1 fruit fly cellular context compared by ENCODE assay signal in genomic region chr3R:21835388-21836200, dm6.
TF ChIP-seq lines count a peak whose summit lies in the region.

No protein-coding gene starts in this region.

TF ChIP-seq in whole organism, embryonic, 481 proteins besides CTCF, POLR2A, EP300 and RAD21 (continued from another document):
- peak; percentile 46; the same call in 2 of the 3 replicates for TF ChIP-seq row (GFP tag; IDR thresholded peaks at IDR 0.05; lab: Robert Waterston, UW)
- peak; percentile 14 for TF ChIP-seq nmo (GFP tag; optimal IDR thresholded peaks at IDR 0.05; lab: Kevin White, UChicago)
- no peak for TF ChIP-seq CG12236 (GFP tag; optimal IDR thresholded peaks at IDR 0.05; lab: Kevin White, UChicago)
- TF ChIP-seq sd (tag; optimal IDR thresholded peaks at IDR 0.05; lab: Kevin White, UChicago), result peak; percentile 35
- TF ChIP-seq sr (GFP tag; IDR thresholded peaks at IDR 0.05; lab: Robert Waterston, UW), result peak; percentile 64; the same call in 1 of the 3 replicates
- TF ChIP-seq CG17359 (tag; optimal IDR thresholded peaks at IDR 0.05; lab: Kevin White, UChicago), result peak; percentile 2
- no peak for TF ChIP-seq lmd (GFP tag; IDR thresholded peaks at IDR 0.05; lab: Robert Waterston, UW)
- TF ChIP-seq CG34376 (GFP tag; optimal IDR thresholded peaks at IDR 0.05; lab: Kevin White, UChicago), result no peak
- peak in 1 of 3 experiments; percentile 63 for TF ChIP-seq lola (GFP tag; optimal IDR thresholded peaks at IDR 0.05; lab: Kevin White, UChicago)
- peak; percentile 14 for TF ChIP-seq CG10209 (GFP tag; optimal IDR thresholded peaks at IDR 0.05; lab: Kevin White, UChicago)
- TF ChIP-seq CG11695 (GFP tag; IDR thresholded peaks at IDR 0.05; lab: Robert Waterston, UW), result 0 out of 3 replicates have a peak, but pooled peaks have one; percentile 6
- TF ChIP-seq D19B (GFP tag; optimal IDR thresholded peaks at IDR 0.05; lab: Kevin White, UChicago), result peak; percentile 48
- peak; percentile 12 for TF ChIP-seq dmrt99B (tag; optimal IDR thresholded peaks at IDR 0.05; lab: Kevin White, UChicago)
- peak; percentile 7 for TF ChIP-seq CG13894 (tag; optimal IDR thresholded peaks at IDR 0.05; lab: Kevin White, UChicago)
- TF ChIP-seq CG1602 (GFP tag; optimal IDR thresholded peaks at IDR 0.05; lab: Kevin White, UChicago), result peak; percentile 11
- TF ChIP-seq cwo (GFP tag; optimal IDR thresholded peaks at IDR 0.05; lab: Kevin White, UChicago), result peak; percentile 88
- TF ChIP-seq CG9727 (GFP tag; optimal IDR thresholded peaks at IDR 0.05; lab: Kevin White, UChicago), result peak; percentile 59
- peak; percentile 11 for TF ChIP-seq CG14710 (tag; optimal IDR thresholded peaks at IDR 0.05; lab: Kevin White, UChicago)
- TF ChIP-seq luna (GFP tag; optimal IDR thresholded peaks at IDR 0.05; lab: Kevin White, UChicago), result no peak
- TF ChIP-seq Deaf1 (tag; optimal IDR thresholded peaks at IDR 0.05; lab: Kevin White, UChicago), result peak; percentile 32
- peak; percentile 75 for TF ChIP-seq crol (GFP tag; IDR thresholded peaks at IDR 0.05; lab: Robert Waterston, UW)
- TF ChIP-seq CG2875 (GFP tag; optimal IDR thresholded peaks at IDR 0.05; lab: Kevin White, UChicago), result no peak
- peak; percentile 10 for TF ChIP-seq Xrp1 (GFP tag; IDR thresholded peaks at IDR 0.05; lab: Robert Waterston, UW)
- no peak for TF ChIP-seq CG9437 (GFP tag; optimal IDR thresholded peaks at IDR 0.05; lab: Kevin White, UChicago)
- no peak for TF ChIP-seq prd (optimal IDR thresholded peaks at IDR 0.05; lab: Kevin White, UChicago)
- no peak for TF ChIP-seq prd (GFP tag; IDR thresholded peaks at IDR 0.05; lab: Robert Waterston, UW)
- no peak for TF ChIP-seq CG9876 (GFP tag; optimal IDR thresholded peaks at IDR 0.05; lab: Kevin White, UChicago)
- no peak for TF ChIP-seq sc (optimal IDR thresholded peaks at IDR 0.05; lab: Kevin White, UChicago)
- TF ChIP-seq sc (GFP tag; optimal IDR thresholded peaks at IDR 0.05; lab: Kevin White, UChicago), result peak; percentile 16
- TF ChIP-seq Med (GFP tag; lab: Kevin White, UChicago), result peak; percentile 30
- TF ChIP-seq gem (tag; optimal IDR thresholded peaks at IDR 0.05; lab: Kevin White, UChicago), result peak; percentile 24
- TF ChIP-seq twi (tag; optimal IDR thresholded peaks at IDR 0.05; lab: Kevin White, UChicago), result peak; percentile 33
- TF ChIP-seq NK7.1 (GFP tag; optimal IDR thresholded peaks at IDR 0.05; lab: Kevin White, UChicago), result no peak
- peak; percentile 32; the same call in 1 of the 3 replicates for TF ChIP-seq CG14860 (GFP tag; IDR thresholded peaks at IDR 0.05; lab: Robert Waterston, UW; ENCODE audit: partially characterized antibody)
- no peak for TF ChIP-seq Optix (GFP tag; IDR thresholded peaks at IDR 0.05; lab: Robert Waterston, UW)
- no peak for TF ChIP-seq ATbp (GFP tag; optimal IDR thresholded peaks at IDR 0.05; lab: Kevin White, UChicago)
- peak; percentile 12; the same call in 1 of the 2 replicates for TF ChIP-seq vvl (GFP tag; IDR thresholded peaks at IDR 0.05; lab: Robert Waterston, UW)
- TF ChIP-seq Blimp-1 (GFP tag; optimal IDR thresholded peaks at IDR 0.05; lab: Kevin White, UChicago), result peak; percentile 85
- TF ChIP-seq ftz-f1 (GFP tag; optimal IDR thresholded peaks at IDR 0.05; lab: Kevin White, UChicago), result peak; percentile 39
- peak; percentile 5 for TF ChIP-seq CG7556 (GFP tag; optimal IDR thresholded peaks at IDR 0.05; lab: Kevin White, UChicago)
- TF ChIP-seq dmrt11E (tag; optimal IDR thresholded peaks at IDR 0.05; lab: Kevin White, UChicago), result peak; percentile 65
- TF ChIP-seq sens (GFP tag; lab: Kevin White, UChicago), result peak; percentile 91
- peak in 1 of 2 experiments; percentile 39 for TF ChIP-seq chif (GFP tag; optimal IDR thresholded peaks at IDR 0.05; lab: Kevin White, UChicago)
- TF ChIP-seq CG12219 (GFP tag; optimal IDR thresholded peaks at IDR 0.05; lab: Kevin White, UChicago), result peak; percentile 9
- TF ChIP-seq klu (GFP tag; IDR thresholded peaks at IDR 0.05; lab: Robert Waterston, UW), result 0 out of 2 replicates have a peak, but pooled peaks have one; percentile 31
- TF ChIP-seq CG33557 (GFP tag; optimal IDR thresholded peaks at IDR 0.05; lab: Kevin White, UChicago), result peak; percentile 75
- peak; percentile 18 for TF ChIP-seq Spps (tag; optimal IDR thresholded peaks at IDR 0.05; lab: Kevin White, UChicago)
- no peak for TF ChIP-seq bigmax (GFP tag; optimal IDR thresholded peaks at IDR 0.05; lab: Kevin White, UChicago)
- 0 out of 3 replicates have a peak, but pooled peaks have one; percentile 35 for TF ChIP-seq zfh1 (GFP tag; IDR thresholded peaks at IDR 0.05; lab: Robert Waterston, UW)
- peak; percentile 9 for TF ChIP-seq kni (GFP tag; optimal IDR thresholded peaks at IDR 0.05; lab: Kevin White, UChicago)
- 0 out of 3 replicates have a peak, but pooled peaks have one; percentile 46 for TF ChIP-seq so (GFP tag; IDR thresholded peaks at IDR 0.05; lab: Robert Waterston, UW)
- TF ChIP-seq CG6175 (GFP tag; IDR thresholded peaks at IDR 0.05; lab: Robert Waterston, UW), result no peak
- no peak for TF ChIP-seq CG3163 (GFP tag; optimal IDR thresholded peaks at IDR 0.05; lab: Kevin White, UChicago)
- 0 out of 2 replicates have a peak, but pooled peaks have one; percentile 40 for TF ChIP-seq rib (GFP tag; IDR thresholded peaks at IDR 0.05; lab: Robert Waterston, UW)
- peak in 1 of 2 experiments; percentile 88 for TF ChIP-seq Hr78 (GFP tag; optimal IDR thresholded peaks at IDR 0.05; lab: Kevin White, UChicago)
- TF ChIP-seq HLH4C (GFP tag; IDR thresholded peaks at IDR 0.05; lab: Robert Waterston, UW; ENCODE audit: partially characterized antibody), result peak; percentile 56; the same call in 2 of the 3 replicates
- TF ChIP-seq CG15073 (GFP tag; optimal IDR thresholded peaks at IDR 0.05; lab: Kevin White, UChicago), result no peak
- 0 out of 3 replicates have a peak, but pooled peaks have one; percentile 8 for TF ChIP-seq ci (GFP tag; IDR thresholded peaks at IDR 0.05; lab: Robert Waterston, UW)
- TF ChIP-seq sug (tag; optimal IDR thresholded peaks at IDR 0.05; lab: Kevin White, UChicago), result peak; percentile 72
- TF ChIP-seq lov (optimal IDR thresholded peaks at IDR 0.05; lab: Kevin White, UChicago), result no peak
- 0 out of 3 replicates have a peak, but pooled peaks have one; percentile 32 for TF ChIP-seq lov (GFP tag; IDR thresholded peaks at IDR 0.05; lab: Robert Waterston, UW)
- TF ChIP-seq CG2199 (GFP tag; IDR thresholded peaks at IDR 0.05; lab: Robert Waterston, UW), result no peak
- peak; percentile 39 for TF ChIP-seq odd (GFP tag; optimal IDR thresholded peaks at IDR 0.05; lab: Kevin White, UChicago)
- no peak for TF ChIP-seq CG7745 (tag; optimal IDR thresholded peaks at IDR 0.05; lab: Kevin White, UChicago)
- TF ChIP-seq ara (GFP tag; IDR thresholded peaks at IDR 0.05; lab: Robert Waterston, UW), result no peak
- no peak for TF ChIP-seq ham (GFP tag; IDR thresholded peaks at IDR 0.05; lab: Robert Waterston, UW)
- TF ChIP-seq ind (GFP tag; optimal IDR thresholded peaks at IDR 0.05; lab: Kevin White, UChicago), result no peak
- no peak for TF ChIP-seq CG8281 (tag; optimal IDR thresholded peaks at IDR 0.05; lab: Kevin White, UChicago)
- peak; percentile 34 for TF ChIP-seq CG15696 (tag; optimal IDR thresholded peaks at IDR 0.05; lab: Kevin White, UChicago)
- peak; percentile 0 for TF ChIP-seq CG2678 (tag; optimal IDR thresholded peaks at IDR 0.05; lab: Kevin White, UChicago)
- peak; percentile 48 for TF ChIP-seq CG2202 (tag; optimal IDR thresholded peaks at IDR 0.05; lab: Kevin White, UChicago)
- no peak for TF ChIP-seq CG14050 (GFP tag; IDR thresholded peaks at IDR 0.05; lab: Robert Waterston, UW)
- peak in 1 of 2 experiments; percentile 56 for TF ChIP-seq pan (optimal IDR thresholded peaks at IDR 0.05; lab: Kevin White, UChicago)
- TF ChIP-seq pan (GFP tag; optimal IDR thresholded peaks at IDR 0.05 in 1 of 2, IDR thresholded peaks at IDR 0.05 in 1 of 2), result no peak
- TF ChIP-seq CG10147 (GFP tag; optimal IDR thresholded peaks at IDR 0.05; lab: Kevin White, UChicago), result no peak
- TF ChIP-seq CG8388 (GFP tag; optimal IDR thresholded peaks at IDR 0.05; lab: Kevin White, UChicago), result peak; percentile 1
- TF ChIP-seq CG3407 (GFP tag; optimal IDR thresholded peaks at IDR 0.05; lab: Kevin White, UChicago), result peak; percentile 7
- TF ChIP-seq fd64A (GFP tag; optimal IDR thresholded peaks at IDR 0.05; lab: Kevin White, UChicago), result peak; percentile 4
